Fruit fly (Drosophila melanogaster) whole organism, wandering third instar larva: ENCODE measurements around the gene CG31139.

Experiments
- CG32264 ChIP-seq: fragments of 200-800 bp; sonication (Bioruptor generic); optimal IDR thresholded peaks from 2 replicates; lab custom pipeline; 2016; ENCODE audit warnings: missing biosample characterization, missing genetic modification characterization
- CG9705 ChIP-seq: fragments of 200-800 bp; sonication (Bioruptor generic); optimal IDR thresholded peaks from 2 replicates; lab custom pipeline; 2018; ENCODE audit warnings: missing biosample characterization, mild to moderate bottlenecking, missing genetic modification characterization
- CrebA ChIP-seq: fragments of 200-800 bp; sonication (Bioruptor generic); optimal IDR thresholded peaks from 2 replicates; lab custom pipeline; 2016; ENCODE audit warnings: missing biosample characterization, mild to moderate bottlenecking, missing genetic modification characterization, borderline replicate concordance
- Dfd ChIP-seq: fragments of >200 bp; optimal IDR thresholded peaks from 2 replicates; lab custom pipeline; 2017; ENCODE audit warnings: missing biosample characterization, missing genetic modification characterization
- Dif ChIP-seq: fragments of 200-275, 200-300 bp; sonication (Bioruptor generic); optimal IDR thresholded peaks from 2 replicates; lab custom pipeline; 2018; ENCODE audit warnings: missing biosample characterization, missing genetic modification characterization; ENCODE audit not compliant: partially characterized antibody
- HLH106 ChIP-seq: fragments of 200-800 bp; optimal IDR thresholded peaks from 3 replicates; lab custom pipeline; 2019; ENCODE audit warnings: missing biosample characterization, mild to moderate bottlenecking, missing genetic modification characterization, moderate library complexity
- Hnf4 ChIP-seq: fragments of 200-800 bp; sonication (Bioruptor generic); optimal IDR thresholded peaks from 2 replicates; lab custom pipeline; 2016; ENCODE audit warnings: missing biosample characterization, mild to moderate bottlenecking, missing genetic modification characterization
- Hr78 ChIP-seq: fragments of >200 bp; optimal IDR thresholded peaks from 2 replicates; lab custom pipeline; 2017; ENCODE audit warnings: missing biosample characterization, missing genetic modification characterization
- Hr83 ChIP-seq: fragments of 200-300 bp; sonication (Bioruptor generic); optimal IDR thresholded peaks from 2 replicates; lab custom pipeline; 2016; ENCODE audit warnings: missing biosample characterization, mild to moderate bottlenecking, missing genetic modification characterization, moderate library complexity; ENCODE audit not compliant: poor library complexity, severe bottlenecking
- Jra ChIP-seq: sonication (Bioruptor generic); optimal IDR thresholded peaks from 2 replicates; lab custom pipeline; 2016; ENCODE audit warnings: missing biosample characterization, missing genetic modification characterization
- Mio ChIP-seq: sonication (Bioruptor generic); optimal IDR thresholded peaks from 2 replicates; lab custom pipeline; 2016; ENCODE audit warnings: missing biosample characterization, missing genetic modification characterization
- Myc ChIP-seq: fragments of >200 bp; optimal IDR thresholded peaks from 2 replicates; lab custom pipeline; 2017
- OdsH ChIP-seq: fragments of 200-800 bp; sonication (Bioruptor generic); optimal IDR thresholded peaks from 2 replicates; lab custom pipeline; 2016; ENCODE audit warnings: missing biosample characterization, mild to moderate bottlenecking, missing genetic modification characterization
- Rel ChIP-seq, 2 experiments: fragments of 200-800 bp; sonication (Bioruptor generic) in 1 of 2; optimal IDR thresholded peaks; 2 replicates in 1 of 2; 3 replicates in 1 of 2; lab custom pipeline; 2016 to 2019; ENCODE audit warnings: mild to moderate bottlenecking in 2 of 2, missing biosample characterization in 2 of 2, missing genetic modification characterization in 2 of 2, moderate library complexity in 1 of 2
- Sp1 ChIP-seq: fragments of 200-800 bp; sonication (Bioruptor generic); optimal IDR thresholded peaks from 3 replicates; lab custom pipeline; 2019; ENCODE audit warnings: missing biosample characterization, mild to moderate bottlenecking, missing genetic modification characterization, moderate library complexity
- Vsx2 ChIP-seq: fragments of 200-300, 225-300 bp; sonication (Bioruptor generic); optimal IDR thresholded peaks from 2 replicates; lab custom pipeline; 2018; ENCODE audit warnings: missing biosample characterization, missing genetic modification characterization; ENCODE audit not compliant: partially characterized antibody
- br ChIP-seq: fragments of 200-800 bp; sonication (Bioruptor generic); optimal IDR thresholded peaks from 2 replicates; lab custom pipeline; 2016; ENCODE audit warnings: missing biosample characterization, missing genetic modification characterization
- brk ChIP-seq: fragments of 200-800 bp; sonication (Bioruptor generic); optimal IDR thresholded peaks from 2 replicates; lab custom pipeline; 2016; ENCODE audit warnings: missing biosample characterization, mild to moderate bottlenecking, missing genetic modification characterization
- dl ChIP-seq, 2 experiments: fragments of 175-275, 200-275 bp in 1 of 2; fragments of 200-275 bp in 1 of 2; sonication (Bioruptor generic); optimal IDR thresholded peaks; lab custom pipeline; 2018; ENCODE audit warnings: mild to moderate bottlenecking in 2 of 2, missing biosample characterization in 2 of 2, missing genetic modification characterization in 2 of 2, moderate library complexity in 2 of 2; ENCODE audit not compliant: partially characterized antibody in 2 of 2, insufficient read depth in 1 of 2
- dsf ChIP-seq: sonication (Bioruptor generic); optimal IDR thresholded peaks from 2 replicates; lab custom pipeline; 2016; ENCODE audit warnings: missing biosample characterization, missing genetic modification characterization, borderline replicate concordance
- ey ChIP-seq: fragments of 200-800 bp; sonication (Bioruptor generic); optimal IDR thresholded peaks from 2 replicates; lab custom pipeline; 2016; ENCODE audit warnings: missing biosample characterization, missing genetic modification characterization
- foxo ChIP-seq, 2 experiments: fragments of 200-800 bp; sonication (Bioruptor generic); optimal IDR thresholded peaks; 2 replicates in 1 of 2; 3 replicates in 1 of 2; lab custom pipeline; 2016 to 2017; ENCODE audit warnings: missing biosample characterization in 2 of 2, missing genetic modification characterization in 2 of 2
- fru ChIP-seq: fragments of 200-800 bp; sonication (Bioruptor generic); optimal IDR thresholded peaks from 3 replicates; lab custom pipeline; 2016; ENCODE audit warnings: missing biosample characterization, mild to moderate bottlenecking, missing genetic modification characterization
- h ChIP-seq: fragments of 200-800 bp; sonication (Bioruptor generic); optimal IDR thresholded peaks from 3 replicates; lab custom pipeline; 2016; ENCODE audit warnings: missing biosample characterization, mild to moderate bottlenecking, missing genetic modification characterization
- jim ChIP-seq: fragments of 175-275, 200-325 bp; sonication (Bioruptor generic); optimal IDR thresholded peaks from 2 replicates; lab custom pipeline; 2016; ENCODE audit warnings: missing biosample characterization, mild to moderate bottlenecking, missing genetic modification characterization
- pan ChIP-seq: fragments of >200 bp; optimal IDR thresholded peaks from 2 replicates; lab custom pipeline; 2017
- psq ChIP-seq: fragments of 200-800 bp; sonication (Bioruptor generic); optimal IDR thresholded peaks from 3 replicates; lab custom pipeline; 2017; ENCODE audit warnings: missing biosample characterization, mild to moderate bottlenecking, missing genetic modification characterization, moderate library complexity
- sage ChIP-seq: fragments of 200-800 bp; sonication (Bioruptor generic); optimal IDR thresholded peaks from 2 replicates; lab custom pipeline; 2016; ENCODE audit warnings: missing biosample characterization, mild to moderate bottlenecking, missing genetic modification characterization
- sv ChIP-seq: fragments of 200-800 bp; sonication (Bioruptor generic); optimal IDR thresholded peaks from 3 replicates; lab custom pipeline; 2016; ENCODE audit warnings: missing biosample characterization, missing genetic modification characterization
- usp ChIP-seq: fragments of >200 bp; optimal IDR thresholded peaks from 2 replicates; lab custom pipeline; 2017; ENCODE audit warnings: missing biosample characterization, missing genetic modification characterization
- woc ChIP-seq: sonication (Bioruptor generic); optimal IDR thresholded peaks from 2 replicates; lab custom pipeline; 2016; ENCODE audit warnings: missing biosample characterization, mild to moderate bottlenecking, missing genetic modification characterization

The CG31139 gene

dm6 chr3R:22770207-22770606 lies 21.4 kb upstream of the CG31139 start, which contains the start of gene CG43093:
CG43093 (minus strand) TSS chr3R:22770307.
- no peak for TF ChIP-seq h (GFP tag; lab: Kevin White, UChicago)
- TF ChIP-seq foxo (GFP tag; optimal IDR thresholded peaks at IDR 0.05; lab: Kevin White, UChicago), result no peak
- TF ChIP-seq ey (GFP tag; lab: Kevin White, UChicago), result no peak
- TF ChIP-seq Hnf4 (GFP tag; lab: Kevin White, UChicago), result no peak
- TF ChIP-seq CG9705 (GFP tag; lab: Kevin White, UChicago), result no peak
- TF ChIP-seq brk (GFP tag; lab: Kevin White, UChicago), result no peak
- TF ChIP-seq Hr78, result no peak
- no peak for TF ChIP-seq Vsx2 (GFP tag; lab: Kevin White, UChicago)
- TF ChIP-seq Dfd (GFP tag; lab: Kevin White, UChicago), result no peak
- TF ChIP-seq Sp1 (GFP tag; lab: Kevin White, UChicago), result no peak
- TF ChIP-seq Mio (GFP tag; lab: Kevin White, UChicago), result no peak
- TF ChIP-seq, all 38 proteins: peak for 0

- TF ChIP-seq Jra (no peak), Dfd (GFP tag; lab: Kevin White, UChicago) (no peak), Hr78 (no peak), woc (no peak), OdsH (GFP tag; lab: Kevin White, UChicago) (no peak), br (no peak), psq (GFP tag; lab: Kevin White, UChicago) (no peak), CG32264 (GFP tag; lab: Kevin White, UChicago) (no peak), CrebA (GFP tag; lab: Kevin White, UChicago) (no peak), Hr83 (GFP tag; lab: Kevin White, UChicago) (no peak), ey (GFP tag; lab: Kevin White, UChicago) (no peak), CG9705 (GFP tag; lab: Kevin White, UChicago) (no peak), Vsx2 (GFP tag; lab: Kevin White, UChicago) (no peak), jim (GFP tag; lab: Kevin White, UChicago) (no peak), Myc (lab: Kevin White, UChicago) (no peak)
These were observed 20.7 kb upstream of the CG31139 start, which contains the start of gene CG43092 for dm6 chr3R:22769567-22769966. CG43092 (minus strand) TSS chr3R:22769667.

- no peak for TF ChIP-seq foxo (GFP tag; optimal IDR thresholded peaks at IDR 0.05; lab: Kevin White, UChicago)
- no peak for TF ChIP-seq sv (GFP tag; lab: Kevin White, UChicago)
- TF ChIP-seq usp (GFP tag; lab: Kevin White, UChicago), result no peak
- TF ChIP-seq Jra, result no peak
- no peak for TF ChIP-seq ey (GFP tag; lab: Kevin White, UChicago)
- no peak for TF ChIP-seq Sp1 (GFP tag; lab: Kevin White, UChicago)
- no peak for TF ChIP-seq fru (GFP tag; lab: Kevin White, UChicago)
- TF ChIP-seq br, result no peak
- TF ChIP-seq sage (GFP tag; lab: Kevin White, UChicago), result no peak
These were observed 19.8 kb upstream of the CG31139 start, which contains the start of gene CG43091 for dm6 chr3R:22768633-22769032. CG43091 (minus strand) TSS chr3R:22768733.

- TF ChIP-seq Rel (GFP tag; optimal IDR thresholded peaks at IDR 0.05; lab: Kevin White, UChicago) (no peak), Rel (tag; optimal IDR thresholded peaks at IDR 0.05; lab: Kevin White, UChicago) (no peak), woc (no peak), br (no peak), Dfd (GFP tag; lab: Kevin White, UChicago) (no peak), HLH106 (no peak), Dif (GFP tag; lab: Kevin White, UChicago) (no peak), dl (GFP tag; optimal IDR thresholded peaks at IDR 0.05; lab: Kevin White, UChicago; ENCODE audit: insufficient read depth in 1 of 2, partially characterized antibody in 2 of 2) (no peak), dsf (GFP tag; lab: Kevin White, UChicago) (no peak), brk (GFP tag; lab: Kevin White, UChicago) (no peak), sage (GFP tag; lab: Kevin White, UChicago) (no peak), Mio (GFP tag; lab: Kevin White, UChicago) (no peak), pan (lab: Kevin White, UChicago) (no peak), foxo (GFP tag; optimal IDR thresholded peaks at IDR 0.05; lab: Kevin White, UChicago) (no peak)
These were observed 18.7 kb upstream of the CG31139 start, which contains the start of gene CG13841 for dm6 chr3R:22767599-22767998. CG13841 (minus strand) TSS chr3R:22767699.
